Worm (Caenorhabditis elegans) whole organism, young adult: ENCODE results near the gene srbc-13.

Experiments
- B0019.2 ChIP-seq: fragments of 200-800 bp; sonication (Bioruptor generic); conservative IDR thresholded peaks from 2 replicates; pipeline ENCODE4 v1.3.6; 2022; ENCODE audit warnings: missing genetic modification reagents, missing genetic modification characterization, missing compliant biosample characterization
- B0261.1 ChIP-seq: sonication (generic microtip); optimal IDR thresholded peaks from 2 replicates; lab custom pipeline; 2016; ENCODE audit warnings: mild to moderate bottlenecking, missing genetic modification characterization, moderate library complexity, missing compliant biosample characterization
- D2030.7 ChIP-seq: fragments of 200-800 bp; sonication (Bioruptor generic); IDR thresholded peaks from 2 replicates; pipeline ENCODE4 v1.3.6; 2022; ENCODE audit warnings: missing genetic modification reagents, missing genetic modification characterization, missing compliant biosample characterization
- F10E7.11 ChIP-seq: sonication (generic microtip); optimal IDR thresholded peaks from 2 replicates; lab custom pipeline; 2017; ENCODE audit warnings: mild to moderate bottlenecking, missing genetic modification characterization, moderate library complexity, missing compliant biosample characterization
- F49E8.2 ChIP-seq: sonication (generic microtip); optimal IDR thresholded peaks from 3 replicates; lab custom pipeline; 2017; ENCODE audit warnings: missing genetic modification characterization, mild to moderate bottlenecking, missing compliant biosample characterization, antibody characterized with exemption, moderate library complexity; ENCODE audit not compliant: insufficient read depth
- K12H6.12 ChIP-seq: fragments of 200-800 bp; sonication (Bioruptor generic); optimal IDR thresholded peaks from 2 replicates; lab custom pipeline; 2018; ENCODE audit warnings: mild to moderate bottlenecking, missing genetic modification characterization, missing compliant biosample characterization
- Y53F4B.3 ChIP-seq: fragments of 200-800 bp; sonication (Bioruptor generic); IDR thresholded peaks from 2 replicates; pipeline ENCODE4 v1.3.6; 2022; ENCODE audit warnings: missing genetic modification reagents, missing genetic modification characterization, missing compliant biosample characterization
- Y56A3A.18 ChIP-seq: fragments of 200-800 bp; sonication (Bioruptor generic); IDR thresholded peaks from 2 replicates; pipeline ENCODE4 v1.3.6; 2022; ENCODE audit warnings: missing genetic modification reagents, missing genetic modification characterization, missing compliant biosample characterization
- ZK185.1 ChIP-seq: sonication (generic microtip); optimal IDR thresholded peaks from 2 replicates; lab custom pipeline; 2016; ENCODE audit warnings: mild to moderate bottlenecking, missing genetic modification characterization, missing compliant biosample characterization; ENCODE audit not compliant: poor library complexity, severe bottlenecking
- akir-1 ChIP-seq: fragments of 200-800 bp; sonication (Bioruptor generic); optimal IDR thresholded peaks from 2 replicates; lab custom pipeline; 2018; ENCODE audit warnings: mild to moderate bottlenecking, missing genetic modification characterization, moderate library complexity, missing compliant biosample characterization
- athp-1 ChIP-seq: sonication (generic microtip); optimal IDR thresholded peaks from 2 replicates; lab custom pipeline; 2017; ENCODE audit warnings: mild to moderate bottlenecking, missing genetic modification characterization, missing compliant biosample characterization
- attf-3 ChIP-seq: fragments of 200-800 bp; sonication (Bioruptor generic); conservative IDR thresholded peaks from 2 replicates; pipeline ENCODE4 v1.3.6; 2022; ENCODE audit warnings: missing genetic modification reagents, missing genetic modification characterization, missing compliant biosample characterization
- ccch-3 ChIP-seq: fragments of 200-800 bp; sonication (Bioruptor generic); optimal IDR thresholded peaks from 2 replicates; lab custom pipeline; 2018; ENCODE audit warnings: mild to moderate bottlenecking, missing genetic modification characterization, missing compliant biosample characterization
- cebp-1 ChIP-seq, 2 experiments: fragments of 200-800 bp in 1 of 2; sonication (Bioruptor generic) in 1 of 2; sonication (generic microtip) in 1 of 2; IDR thresholded peaks in 1 of 2; optimal IDR thresholded peaks in 1 of 2; 2 replicates each; pipeline versions ENCODE4 v1.3.6 to Lab custom; 2017 to 2022; ENCODE audit warnings: missing compliant biosample characterization in 2 of 2, missing genetic modification characterization in 2 of 2, mild to moderate bottlenecking in 1 of 2, missing genetic modification reagents in 1 of 2, moderate library complexity in 1 of 2
- cebp-2 ChIP-seq: fragments of 200-800 bp; sonication (Bioruptor generic); IDR thresholded peaks from 2 replicates; pipeline ENCODE4 v1.3.6; 2022; ENCODE audit warnings: missing genetic modification characterization, missing compliant biosample characterization
- ceh-100 ChIP-seq: fragments of 200-800 bp; sonication (Bioruptor generic); IDR thresholded peaks from 2 replicates; pipeline ENCODE4 v1.3.6; 2022; ENCODE audit warnings: missing genetic modification reagents, missing genetic modification characterization, missing compliant biosample characterization
- ceh-58 ChIP-seq: fragments of 200-800 bp; sonication (Bioruptor generic); IDR thresholded peaks from 2 replicates; pipeline ENCODE4 v1.3.6; 2022; ENCODE audit warnings: missing genetic modification characterization, missing compliant biosample characterization
- ceh-91 ChIP-seq: fragments of 200-800 bp; sonication (Bioruptor generic); IDR thresholded peaks from 2 replicates; pipeline ENCODE4 v1.3.6; 2022; ENCODE audit warnings: missing genetic modification reagents, missing genetic modification characterization, missing compliant biosample characterization
- dpl-1 ChIP-seq: fragments of 150-350 bp; optimal IDR thresholded peaks from 2 replicates; lab custom pipeline; 2014; ENCODE audit warnings: missing biosample characterization, missing genetic modification reagents, missing genetic modification characterization
- efl-1 ChIP-seq: fragments of 150-350 bp; optimal IDR thresholded peaks from 2 replicates; lab custom pipeline; 2014; ENCODE audit warnings: missing biosample characterization, missing genetic modification reagents, missing genetic modification characterization
- egl-44 ChIP-seq: fragments of 200-800 bp; sonication (Bioruptor generic); IDR thresholded peaks from 2 replicates; pipeline ENCODE4 v1.3.6; 2022; ENCODE audit warnings: missing genetic modification reagents, missing genetic modification characterization, missing compliant biosample characterization
- egrh-3 ChIP-seq: fragments of 200-800 bp; sonication (Bioruptor generic); IDR thresholded peaks from 2 replicates; pipeline ENCODE4 v1.3.6; 2022; ENCODE audit warnings: missing genetic modification reagents, missing genetic modification characterization, missing compliant biosample characterization
- ets-4 ChIP-seq: fragments of 200-800 bp; sonication (Bioruptor generic); optimal IDR thresholded peaks from 2 replicates; lab custom pipeline; 2018; ENCODE audit warnings: mild to moderate bottlenecking, missing genetic modification characterization, missing compliant biosample characterization
- him-1 ChIP-seq: sonication (generic microtip); optimal IDR thresholded peaks from 2 replicates; lab custom pipeline; 2016; ENCODE audit warnings: missing genotype, missing genetic modification reagents, missing genetic modification characterization, missing compliant biosample characterization
- hlh-12 ChIP-seq: sonication (generic microtip); optimal IDR thresholded peaks from 2 replicates; lab custom pipeline; 2016; ENCODE audit warnings: missing genetic modification characterization, missing compliant biosample characterization
- hmg-1.2 ChIP-seq: fragments of 200-800 bp; sonication (Bioruptor generic); IDR thresholded peaks from 2 replicates; pipeline ENCODE4 v1.3.6; 2022; ENCODE audit warnings: missing genetic modification reagents, missing genetic modification characterization, missing compliant biosample characterization
- lag-1 ChIP-seq: fragments of 200-800 bp; sonication (Bioruptor generic); IDR thresholded peaks from 2 replicates; pipeline ENCODE4 v1.3.6; 2022; ENCODE audit warnings: missing genetic modification reagents, missing genetic modification characterization, missing compliant biosample characterization
- let-526 ChIP-seq: fragments of 200-800 bp; sonication (Bioruptor generic); IDR thresholded peaks from 2 replicates; pipeline ENCODE4 v1.3.6; 2022; ENCODE audit warnings: missing genetic modification reagents, missing genetic modification characterization, missing compliant biosample characterization
- let-607 ChIP-seq, 2 experiments: fragments of 200-800 bp in 1 of 2; sonication (Bioruptor generic) in 1 of 2; sonication (generic microtip) in 1 of 2; optimal IDR thresholded peaks; 2 replicates each; lab custom pipeline; 2016 to 2018; ENCODE audit warnings: mild to moderate bottlenecking in 2 of 2, missing compliant biosample characterization in 2 of 2, missing genetic modification characterization in 2 of 2, moderate library complexity in 2 of 2, missing genotype in 1 of 2
- lin-40 ChIP-seq: sonication (generic microtip); optimal IDR thresholded peaks from 2 replicates; lab custom pipeline; 2016; ENCODE audit warnings: missing genetic modification characterization, mild to moderate bottlenecking, missing compliant biosample characterization, missing genotype, missing genetic modification reagents
- lir-1 ChIP-seq: fragments of 200-800 bp; sonication (Bioruptor generic); conservative IDR thresholded peaks from 2 replicates; pipeline ENCODE4 v1.3.6; 2022; ENCODE audit warnings: missing genetic modification reagents, missing genetic modification characterization, missing compliant biosample characterization
- lsl-1 ChIP-seq: fragments of 200-800 bp; sonication (Bioruptor generic); optimal IDR thresholded peaks from 2 replicates; lab custom pipeline; 2018; ENCODE audit warnings: mild to moderate bottlenecking, missing genetic modification characterization, moderate library complexity, missing compliant biosample characterization
- madf-10 ChIP-seq: sonication (generic microtip); optimal IDR thresholded peaks from 2 replicates; lab custom pipeline; 2016; ENCODE audit warnings: mild to moderate bottlenecking, missing genetic modification characterization, missing compliant biosample characterization
- mel-28 ChIP-seq: sonication (generic microtip); optimal IDR thresholded peaks from 2 replicates; lab custom pipeline; 2016; ENCODE audit warnings: borderline replicate concordance, mild to moderate bottlenecking, missing genetic modification characterization, missing compliant biosample characterization
- pbrm-1 ChIP-seq: fragments of 200-800 bp; sonication (Bioruptor generic); IDR thresholded peaks from 2 replicates; pipeline ENCODE4 v1.3.6; 2022; ENCODE audit warnings: missing genetic modification reagents, missing genetic modification characterization, missing compliant biosample characterization
- rcor-1 ChIP-seq: fragments of 200-800 bp; sonication (Bioruptor generic); IDR thresholded peaks from 2 replicates; pipeline ENCODE4 v1.3.6; 2022; ENCODE audit warnings: missing genetic modification reagents, missing genetic modification characterization, missing compliant biosample characterization
- sdz-38 ChIP-seq: sonication (generic microtip); optimal IDR thresholded peaks from 2 replicates; lab custom pipeline; 2016; ENCODE audit warnings: missing genotype, missing genetic modification characterization, missing compliant biosample characterization
- sea-2 ChIP-seq: fragments of 200-800 bp; sonication (Bioruptor generic); IDR thresholded peaks from 2 replicates; pipeline ENCODE4 v1.3.6; 2022; ENCODE audit warnings: missing genetic modification characterization, missing compliant biosample characterization
- snpc-1.1 ChIP-seq: sonication (generic microtip); optimal IDR thresholded peaks from 2 replicates; lab custom pipeline; 2017; ENCODE audit warnings: missing genetic modification characterization, mild to moderate bottlenecking, missing compliant biosample characterization, antibody characterized with exemption, moderate library complexity, missing genotype, missing genetic modification reagents; ENCODE audit not compliant: insufficient read depth
- snpc-1.3 ChIP-seq: sonication (generic microtip); optimal IDR thresholded peaks from 2 replicates; lab custom pipeline; 2017; ENCODE audit warnings: missing genetic modification characterization, mild to moderate bottlenecking, missing compliant biosample characterization, antibody characterized with exemption, moderate library complexity, missing genotype, missing genetic modification reagents; ENCODE audit not compliant: insufficient read depth
- snpc-3.4 ChIP-seq: sonication (generic microtip); optimal IDR thresholded peaks from 2 replicates; lab custom pipeline; 2017; ENCODE audit warnings: missing genetic modification characterization, mild to moderate bottlenecking, missing compliant biosample characterization, antibody characterized with exemption, moderate library complexity, missing genotype, missing genetic modification reagents
- tbx-9 ChIP-seq: sonication (generic microtip); optimal IDR thresholded peaks from 2 replicates; lab custom pipeline; 2016; ENCODE audit warnings: borderline replicate concordance, missing genetic modification characterization, inconsistent platforms, missing compliant biosample characterization
- unc-62 ChIP-seq: fragments of 150-350 bp; optimal IDR thresholded peaks from 2 replicates; lab custom pipeline; 2014; ENCODE audit warnings: missing biosample characterization, missing genetic modification reagents, missing genetic modification characterization
- ztf-22 ChIP-seq: fragments of 200-800 bp; sonication (Bioruptor generic); optimal IDR thresholded peaks from 2 replicates; lab custom pipeline; 2018; ENCODE audit warnings: mild to moderate bottlenecking, missing genetic modification characterization, moderate library complexity, missing compliant biosample characterization
- ztf-28 ChIP-seq: fragments of 200-800 bp; sonication (Bioruptor generic); IDR thresholded peaks from 2 replicates; pipeline ENCODE4 v1.3.6; 2022; ENCODE audit warnings: missing genetic modification reagents, missing genetic modification characterization, missing compliant biosample characterization
- ztf-6 ChIP-seq: fragments of 200-800 bp; sonication (Bioruptor generic); IDR thresholded peaks from 2 replicates; pipeline ENCODE4 v1.3.6; 2022; ENCODE audit warnings: missing genetic modification reagents, missing genetic modification characterization, missing compliant biosample characterization

srbc-13 gene

DNA sequence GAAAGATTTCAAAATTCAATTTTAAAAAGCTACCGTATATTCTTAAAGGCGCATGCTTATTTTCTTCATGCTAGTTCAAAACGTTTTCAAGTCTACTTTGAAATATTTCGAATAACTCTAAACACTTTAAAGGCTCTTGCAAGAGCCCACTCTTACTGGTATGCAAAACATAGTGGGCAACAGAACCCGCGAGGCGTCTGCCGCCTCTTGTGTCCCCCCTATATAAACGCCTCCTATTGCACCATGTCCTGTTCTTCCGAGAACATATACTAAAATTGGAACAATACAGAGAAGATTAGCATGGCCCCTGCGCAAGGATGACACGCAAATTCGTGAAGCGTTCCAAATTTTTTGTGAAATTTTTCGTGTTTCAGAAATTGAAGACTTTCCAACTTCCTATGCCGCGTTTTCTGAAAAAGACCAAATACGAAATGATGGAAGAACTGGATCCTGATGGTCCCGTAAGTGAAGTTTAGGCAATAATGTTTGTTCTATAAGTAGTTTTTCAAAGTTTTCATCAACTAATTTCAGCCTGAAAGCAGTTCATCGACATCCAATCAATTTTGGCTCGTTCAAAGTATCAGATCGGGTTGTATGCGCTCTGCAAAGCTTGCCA is 11.3 kb downstream of the srbc-13 start (continued):
- TF ChIP-seq lsl-1: peak; percentile 7
- TF ChIP-seq snpc-1.1 (tag; lab: Kevin White, UChicago): peak; percentile 90
- TF ChIP-seq ceh-100 (GFP tag; lab: Robert Waterston, UW): peak; percentile 46; the same call in 1 of the 2 replicates
- TF ChIP-seq efl-1 (GFP tag; lab: Kevin White, UChicago): no peak
- no peak for TF ChIP-seq let-526 (GFP tag; lab: Robert Waterston, UW)
- TF ChIP-seq K12H6.12: no peak
- no peak for TF ChIP-seq mel-28 (tag; lab: Kevin White, UChicago)
- no peak for TF ChIP-seq cebp-2
- no peak for TF ChIP-seq F10E7.11 (tag; lab: Kevin White, UChicago)
- no peak for TF ChIP-seq B0019.2 (GFP tag; lab: Robert Waterston, UW)
- peak; percentile 85 for TF ChIP-seq him-1 (tag; lab: Kevin White, UChicago)
- TF ChIP-seq snpc-1.3 (tag; lab: Kevin White, UChicago): no peak
- no peak for TF ChIP-seq ceh-91 (GFP tag; lab: Robert Waterston, UW)
- peak; percentile 71 for TF ChIP-seq rcor-1 (GFP tag; lab: Robert Waterston, UW)
- peak; percentile 98 for TF ChIP-seq hmg-1.2
- no peak for TF ChIP-seq athp-1 (tag; lab: Kevin White, UChicago)
- no peak for TF ChIP-seq ceh-58
- no peak for TF ChIP-seq ztf-22
- no peak for TF ChIP-seq F49E8.2
- TF ChIP-seq cebp-1 (GFP tag; IDR thresholded peaks at IDR 0.05; lab: Robert Waterston, UW): no peak
- no peak for TF ChIP-seq cebp-1 (tag; optimal IDR thresholded peaks at IDR 0.05; lab: Kevin White, UChicago)
- TF ChIP-seq lag-1 (GFP tag; lab: Robert Waterston, UW): no peak
- TF ChIP-seq hlh-12 (tag; lab: Kevin White, UChicago): no peak
- no peak for TF ChIP-seq dpl-1 (GFP tag; lab: Kevin White, UChicago)
- no peak for TF ChIP-seq tbx-9
- no peak for TF ChIP-seq attf-3
- no peak for TF ChIP-seq unc-62 (GFP tag; lab: Kevin White, UChicago)
- no peak for TF ChIP-seq akir-1
- no peak for TF ChIP-seq ets-4 (GFP tag; lab: Kevin White, UChicago)
- TF ChIP-seq egl-44 (GFP tag; lab: Robert Waterston, UW): 0 out of 2 replicates have a peak, but pooled peaks have one; percentile 36
- TF ChIP-seq B0261.1 (tag; lab: Kevin White, UChicago): peak; percentile 55
- TF ChIP-seq sea-2: peak; percentile 64; the same call in 1 of the 2 replicates
- peak; percentile 84 for TF ChIP-seq Y56A3A.18 (GFP tag; lab: Robert Waterston, UW)
- no peak for TF ChIP-seq let-607 (tag; optimal IDR thresholded peaks at IDR 0.05; lab: Kevin White, UChicago)
- no peak for TF ChIP-seq lir-1 (GFP tag; lab: Robert Waterston, UW)
- TF ChIP-seq sdz-38 (tag; lab: Kevin White, UChicago): no peak
- no peak for TF ChIP-seq Y53F4B.3
- no peak for TF ChIP-seq madf-10 (tag; lab: Kevin White, UChicago)
- no peak for TF ChIP-seq ccch-3 (GFP tag; lab: Kevin White, UChicago)
- peak; percentile 86 for TF ChIP-seq snpc-3.4 (tag; lab: Kevin White, UChicago)
- TF ChIP-seq lin-40 (tag; lab: Kevin White, UChicago): no peak
- 0 out of 2 replicates have a peak, but pooled peaks have one; percentile 51 for TF ChIP-seq ztf-6 (GFP tag; lab: Robert Waterston, UW)
- no peak for TF ChIP-seq egrh-3 (GFP tag; lab: Robert Waterston, UW)
- no peak for TF ChIP-seq pbrm-1 (GFP tag; lab: Robert Waterston, UW)
- peak; percentile 56; the same call in 1 of the 2 replicates for TF ChIP-seq D2030.7
- no peak for TF ChIP-seq ZK185.1
- TF ChIP-seq ztf-28 (GFP tag; lab: Robert Waterston, UW): no peak
